Fruit fly (Drosophila melanogaster): ENCODE measurements around the gene RabX4.

dm6 chr3R:24851429-24851828 is 23.2 kb upstream of the RabX4 start, which contains the start of gene Nct:
- TF ChIP-seq CG11294 (GFP tag; IDR thresholded peaks at IDR 0.05) (no peak), CG1621 (tag; optimal IDR thresholded peaks at IDR 0.05) (no peak), fd85E (GFP tag; optimal IDR thresholded peaks at IDR 0.05) (no peak), CG6276 (GFP tag; optimal IDR thresholded peaks at IDR 0.05) (no peak), CG6854 (GFP tag; optimal IDR thresholded peaks at IDR 0.05) (no peak), dac (GFP tag; optimal IDR thresholded peaks at IDR 0.05) (no peak), Gug (GFP tag; IDR thresholded peaks at IDR 0.05) (no peak), cyc (GFP tag; optimal IDR thresholded peaks at IDR 0.05) (no peak), Hr39 (GFP tag; optimal IDR thresholded peaks at IDR 0.05) (no peak), CG32006 (GFP tag; optimal IDR thresholded peaks at IDR 0.05) (no peak), CG10631 (GFP tag; optimal IDR thresholded peaks at IDR 0.05) (no peak), Met (GFP tag; optimal IDR thresholded peaks at IDR 0.05) (no peak), CG6808 (GFP tag; optimal IDR thresholded peaks at IDR 0.05) (no peak)

All from whole organism, prepupa.